Worm (Caenorhabditis elegans): Measurements from ENCODE around the gene fat-2.

fat-2 gene

DNA sequence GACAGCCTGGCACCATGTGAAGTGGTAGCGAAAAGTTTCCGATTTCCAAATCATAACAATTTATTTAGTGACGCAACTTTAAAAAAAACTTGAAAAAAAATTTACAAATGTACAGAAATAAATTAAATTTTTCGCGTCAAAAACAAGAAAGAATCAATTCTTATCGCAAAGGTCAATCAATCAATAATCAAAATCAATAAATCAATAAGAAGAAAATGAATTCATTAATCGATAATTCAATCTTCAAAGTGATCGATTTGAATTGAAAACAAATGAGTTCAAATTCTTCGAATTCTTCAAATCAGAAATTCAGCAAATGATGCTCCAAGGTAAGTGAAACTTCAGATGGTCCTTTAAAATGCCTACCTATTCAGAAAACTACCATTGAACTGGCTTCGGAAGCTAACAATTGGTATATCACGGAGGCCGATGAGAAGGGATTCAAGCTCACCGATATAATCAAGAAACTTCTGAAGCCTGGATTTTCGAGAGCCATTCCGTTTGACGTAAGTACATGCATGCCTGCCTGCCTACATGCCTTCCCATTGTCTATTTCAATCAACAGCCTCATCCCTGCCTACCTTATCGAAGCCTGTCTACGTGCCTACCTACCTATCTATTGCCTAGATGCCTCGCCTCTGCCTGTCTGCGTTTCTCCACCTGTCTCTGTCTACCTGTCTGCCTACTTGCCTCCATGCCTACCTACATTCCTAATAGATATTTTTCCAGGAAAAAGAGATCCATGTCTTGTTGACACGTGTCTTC, 3.6 kb upstream of the fat-2 start:
- TF ChIP-seq unc-62 (GFP tag; optimal IDR thresholded peaks at IDR 0.05), result no peak

DNA sequence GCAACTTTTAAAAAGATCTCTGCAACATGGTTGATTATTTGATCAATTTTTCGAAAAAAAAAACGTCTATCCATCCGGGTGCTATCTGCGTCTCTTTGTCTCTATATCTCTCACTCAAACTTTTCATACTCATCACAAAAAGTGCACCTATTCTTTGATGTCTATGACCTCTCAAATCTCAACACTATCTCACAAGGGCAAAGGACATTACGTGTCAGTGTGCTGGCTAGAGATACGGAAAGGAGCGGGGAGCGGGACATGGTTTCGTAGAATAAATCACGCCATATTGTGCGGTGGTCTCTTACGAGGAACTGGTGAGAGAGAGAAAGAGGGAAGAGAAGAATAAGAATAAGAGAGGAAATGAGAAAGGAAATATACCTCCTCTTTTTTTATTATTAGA, 1.2 kb upstream of the fat-2 start:
- TF ChIP-seq unc-62 (GFP tag; optimal IDR thresholded peaks at IDR 0.05), result no peak

DNA sequence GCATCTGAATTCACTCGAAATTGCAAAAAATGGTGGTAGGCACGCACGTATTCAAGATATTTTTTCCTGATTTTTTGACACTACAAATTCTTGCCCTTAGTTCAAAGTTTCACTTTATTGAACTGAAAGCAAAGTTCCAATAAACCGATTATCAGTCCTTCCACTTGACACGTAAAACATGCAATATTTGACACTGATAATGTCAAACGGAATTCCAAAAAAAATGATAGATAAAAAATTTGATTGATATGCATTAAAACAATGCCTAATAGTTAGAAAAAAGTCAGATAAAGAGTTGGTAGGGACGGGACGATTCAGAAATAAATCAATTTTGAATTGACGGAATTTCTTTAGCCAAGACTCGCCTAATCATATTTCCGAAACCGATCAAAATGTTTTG, 3.4 kb downstream of the fat-2 start:
- no peak for TF ChIP-seq unc-62 (GFP tag; optimal IDR thresholded peaks at IDR 0.05)

DNA sequence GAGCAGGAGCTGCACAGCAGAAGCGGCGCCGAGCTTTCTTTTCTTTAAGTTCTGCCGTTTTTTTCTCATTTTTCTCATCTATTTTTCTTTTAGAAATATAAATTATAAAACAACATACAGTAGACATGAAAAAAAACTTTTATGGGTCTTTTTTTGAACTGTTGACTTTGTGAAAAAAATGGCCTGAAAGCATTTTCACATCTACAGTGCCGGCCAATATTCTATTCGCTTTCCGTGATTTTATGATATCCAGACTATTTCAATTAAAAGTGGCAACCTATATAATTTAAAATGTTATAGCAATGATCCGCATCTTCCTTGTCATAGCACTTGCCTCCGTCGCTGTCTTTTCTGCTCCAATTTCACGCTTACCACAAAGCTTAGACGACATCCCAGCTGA, 4.4 kb downstream of the fat-2 start, which contains the start of gene far-6:
Gene far-6, plus strand, starts transcription at position 301 of the 400 bp plus-strand sequence.
- no peak for TF ChIP-seq unc-62 (GFP tag; optimal IDR thresholded peaks at IDR 0.05)

DNA sequence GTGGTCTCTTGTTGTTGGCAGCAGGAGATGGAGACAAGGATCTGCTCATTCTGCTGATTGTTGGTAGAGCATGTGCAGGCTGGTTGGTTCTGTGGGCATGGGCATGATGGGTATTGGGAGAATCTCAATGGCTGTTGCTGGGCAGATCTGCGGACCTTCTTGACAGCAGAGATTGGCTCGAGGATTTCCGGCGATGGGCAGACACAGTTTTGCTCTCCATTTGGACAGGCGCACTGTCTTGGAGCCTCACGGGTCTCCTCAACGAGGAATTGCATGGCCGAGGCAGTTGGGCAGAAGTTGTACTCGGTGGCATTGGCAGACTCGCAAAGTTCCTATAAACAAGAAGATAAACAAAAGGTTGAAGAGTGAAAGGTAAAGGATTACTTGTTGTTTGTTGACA, 6.9 kb downstream of the fat-2 start:
- no peak for TF ChIP-seq unc-62 (GFP tag; optimal IDR thresholded peaks at IDR 0.05)

DNA sequence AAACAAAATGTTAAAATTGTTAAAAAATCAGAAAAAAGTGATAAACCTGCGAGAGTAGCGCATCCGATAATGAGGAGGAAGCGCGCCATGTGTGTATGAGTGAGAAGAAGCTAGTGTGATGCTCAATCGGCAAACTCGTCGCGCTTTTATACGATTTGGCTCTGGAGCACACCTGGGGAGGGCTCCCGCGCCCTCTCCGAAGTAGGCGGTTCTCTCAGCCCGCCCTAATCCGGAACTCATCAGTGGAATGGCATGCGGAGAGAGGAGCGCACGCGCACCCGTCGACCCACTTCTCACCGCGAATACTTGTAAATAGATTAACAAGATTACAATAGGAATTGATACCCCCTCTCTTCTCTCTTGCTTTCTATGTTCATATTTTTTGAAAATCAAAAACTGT, 7.6 kb downstream of the fat-2 start, which contains the start of gene pqn-74:
Gene pqn-74, minus strand, starts transcription at position 122 of the 400 bp plus-strand sequence.
- TF ChIP-seq unc-62 (GFP tag; optimal IDR thresholded peaks at IDR 0.05), result no peak

DNA sequence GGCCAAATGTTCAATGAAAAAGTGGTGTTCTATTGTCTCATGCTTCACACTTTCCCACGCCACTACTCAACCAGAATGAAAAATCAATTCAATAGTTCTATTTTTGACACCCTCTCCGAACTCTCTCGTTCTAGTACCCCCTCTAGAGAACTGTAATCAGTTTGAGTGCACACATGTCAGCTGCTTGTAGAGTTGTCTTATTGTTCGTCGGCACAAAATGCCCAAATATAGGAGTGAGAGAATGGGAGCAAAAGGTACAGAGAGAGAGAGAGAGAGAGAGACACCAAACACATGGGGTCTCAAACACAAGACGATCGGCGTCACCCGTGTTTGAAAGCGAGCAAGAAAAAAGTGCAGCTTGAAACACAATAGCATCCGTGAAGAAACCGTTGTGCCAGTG, 10.6 kb downstream of the fat-2 start:
- TF ChIP-seq unc-62 (GFP tag; optimal IDR thresholded peaks at IDR 0.05), result no peak

DNA sequence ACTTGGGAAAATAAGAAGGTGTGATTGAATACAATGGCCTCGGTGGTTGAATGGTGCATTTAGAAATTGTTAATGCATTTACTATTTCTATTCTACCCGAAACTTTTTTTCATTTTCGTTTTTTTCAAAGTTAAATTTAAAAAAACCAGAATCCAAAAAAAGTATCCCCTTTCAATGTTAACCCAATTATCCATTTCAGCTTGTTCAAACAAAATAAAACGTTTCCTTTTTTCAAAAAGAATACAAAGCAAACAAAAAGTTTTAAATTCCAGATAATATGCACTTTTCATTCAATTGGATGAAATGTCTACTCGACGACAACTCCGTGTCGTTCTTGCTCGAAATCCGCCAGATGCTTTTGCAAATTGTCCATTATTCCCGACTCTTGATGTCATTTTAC, 18.9 kb downstream of the fat-2 start, which contains the start of gene W02A2.5:
Gene W02A2.5, plus strand, starts transcription at position 301 of the 400 bp plus-strand sequence.
- no peak for TF ChIP-seq unc-62 (GFP tag; optimal IDR thresholded peaks at IDR 0.05)

DNA sequence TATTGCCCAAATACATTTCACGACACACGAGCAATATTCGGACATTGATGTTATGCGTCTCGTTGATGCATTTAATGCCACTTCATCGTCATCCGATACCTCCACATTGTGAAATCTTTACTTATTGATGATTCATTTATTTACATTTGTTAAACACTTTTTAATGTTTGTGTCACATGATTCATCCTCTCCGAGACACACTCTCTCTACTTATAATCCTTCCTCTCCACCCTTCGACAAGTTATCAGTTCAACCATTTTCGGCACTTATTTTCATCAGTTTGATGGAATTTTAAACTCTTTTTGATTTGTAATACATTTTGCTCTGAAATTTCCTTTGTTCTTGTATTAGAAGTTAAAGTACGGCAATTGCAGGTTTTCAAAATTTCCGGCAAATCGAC, 22.4 kb downstream of the fat-2 start:
- no peak for TF ChIP-seq unc-62 (GFP tag; optimal IDR thresholded peaks at IDR 0.05)

DNA sequence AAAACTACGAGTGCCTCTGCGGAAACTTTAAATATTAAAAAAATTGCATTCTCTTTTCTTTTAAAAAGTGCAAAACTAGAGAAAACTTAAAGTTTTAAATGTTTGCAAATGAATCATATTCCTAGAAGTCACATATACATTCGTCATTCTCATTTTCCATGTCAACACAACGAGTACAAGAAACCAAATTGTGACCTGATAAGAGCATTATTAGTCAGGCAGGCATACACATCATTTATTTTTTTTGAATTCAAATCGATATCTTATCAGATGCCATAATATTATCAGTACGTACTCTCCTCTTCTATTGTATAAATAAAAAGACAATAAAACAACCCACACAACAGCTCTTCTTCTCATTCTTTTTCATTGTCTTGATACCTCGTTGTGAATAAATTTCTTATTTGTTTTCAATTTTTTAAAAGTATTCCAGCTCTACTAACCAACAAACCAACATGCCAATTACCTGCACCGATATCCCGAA, 23.6 kb downstream of the fat-2 start, which contains the start of gene W02A2.9:
Gene W02A2.9, plus strand, starts transcription at position 434 of the 484 bp plus-strand sequence.
- TF ChIP-seq unc-62 (GFP tag; optimal IDR thresholded peaks at IDR 0.05), result no peak

DNA sequence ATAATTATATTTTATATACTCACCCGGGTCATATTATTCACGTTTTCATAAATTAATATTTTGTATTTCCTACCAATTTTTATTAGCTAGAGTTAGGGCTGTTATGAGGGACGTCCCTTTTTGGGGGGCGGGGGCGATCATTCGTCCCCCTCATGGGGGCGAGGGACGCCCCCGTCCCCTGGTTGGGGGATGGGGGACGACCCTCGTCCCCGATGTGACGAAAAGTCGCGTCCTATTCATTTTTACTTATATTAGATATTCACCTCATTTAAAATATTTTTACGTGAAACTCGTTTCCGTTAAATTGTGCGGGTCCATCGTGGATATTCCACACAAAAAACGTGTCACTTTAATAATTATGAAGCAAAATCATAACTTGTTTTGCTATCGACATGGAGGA, 24.9 kb downstream of the fat-2 start, which contains the start of gene W02A2.12:
Gene W02A2.12, minus strand, starts transcription at position 240 of the 400 bp plus-strand sequence.
- TF ChIP-seq unc-62 (GFP tag; optimal IDR thresholded peaks at IDR 0.05), result no peak

DNA sequence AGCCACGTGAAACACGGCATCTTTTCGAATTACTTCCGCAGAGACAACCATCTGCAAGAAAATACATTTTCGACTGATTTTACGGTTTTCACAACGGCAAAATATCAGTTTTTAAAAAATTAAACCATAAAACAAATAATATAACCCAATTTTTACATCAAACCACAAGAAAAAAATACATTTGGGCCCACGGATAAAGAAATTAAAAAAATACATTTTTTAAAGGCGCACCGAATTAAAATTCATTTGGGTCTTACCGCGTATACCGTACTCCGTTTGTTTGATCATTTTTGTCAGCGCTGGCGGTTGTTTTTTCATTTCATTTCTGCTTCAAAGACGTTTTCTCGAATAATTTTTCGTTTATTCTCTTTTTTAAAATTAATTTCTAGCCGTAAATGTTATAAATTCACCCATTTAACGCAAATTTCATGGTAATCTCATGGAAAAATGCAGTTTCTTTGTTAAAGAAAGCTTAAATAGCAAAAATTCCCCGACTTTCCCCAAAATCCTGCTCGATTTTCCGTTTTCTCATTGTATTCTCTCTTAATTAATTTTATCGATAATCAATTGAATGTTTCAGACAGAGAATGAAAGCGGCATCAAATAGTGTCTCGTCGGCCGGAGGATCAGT, 29.6 kb downstream of the fat-2 start, which contains the start of the genes rec-8 and mex-5:
Gene rec-8, minus strand, starts transcription at position 51 of the 631 bp plus-strand sequence.
Gene mex-5, plus strand, starts transcription at position 581 of the 631 bp plus-strand sequence.
- no peak for TF ChIP-seq unc-62 (GFP tag; optimal IDR thresholded peaks at IDR 0.05)

DNA sequence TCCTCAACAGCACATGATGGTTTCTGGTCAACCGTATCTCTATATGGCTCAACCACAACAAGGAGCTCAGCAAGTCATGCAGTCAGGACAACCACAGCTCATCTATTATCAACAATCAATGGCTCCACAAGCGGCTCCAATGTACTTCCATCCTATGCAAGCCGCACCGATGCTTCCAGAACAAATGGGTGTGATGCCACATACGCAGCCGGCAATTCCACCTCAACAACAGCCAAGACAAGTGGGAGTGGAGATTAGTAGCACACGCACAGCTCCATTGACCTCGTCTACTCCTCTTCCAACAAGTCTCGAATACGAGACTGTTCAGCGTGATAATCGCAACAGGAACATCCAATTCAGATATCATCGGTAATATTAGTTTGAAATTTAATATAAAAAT, 30.4 kb downstream of the fat-2 start:
- no peak for TF ChIP-seq unc-62 (GFP tag; optimal IDR thresholded peaks at IDR 0.05)

DNA sequence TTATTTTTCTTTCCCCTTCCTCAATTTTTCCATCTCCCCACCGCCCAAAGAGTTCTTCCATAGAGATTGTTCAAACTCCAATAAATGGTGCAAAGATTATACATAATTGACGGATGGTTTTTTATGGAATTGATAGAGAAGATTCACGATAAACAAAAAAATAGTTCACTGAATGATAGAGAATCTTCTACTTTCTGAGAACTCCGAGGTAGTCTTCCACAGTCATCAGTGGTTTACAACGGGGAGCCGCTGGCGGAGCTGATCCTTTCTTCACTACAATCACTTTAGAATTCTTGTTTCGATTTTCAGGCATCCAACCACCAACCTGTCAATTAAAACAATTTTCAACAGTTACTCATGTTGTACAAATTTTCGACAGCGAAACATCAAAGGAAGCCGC, 32.3 kb downstream of the fat-2 start:
- no peak for TF ChIP-seq unc-62 (GFP tag; optimal IDR thresholded peaks at IDR 0.05)

DNA sequence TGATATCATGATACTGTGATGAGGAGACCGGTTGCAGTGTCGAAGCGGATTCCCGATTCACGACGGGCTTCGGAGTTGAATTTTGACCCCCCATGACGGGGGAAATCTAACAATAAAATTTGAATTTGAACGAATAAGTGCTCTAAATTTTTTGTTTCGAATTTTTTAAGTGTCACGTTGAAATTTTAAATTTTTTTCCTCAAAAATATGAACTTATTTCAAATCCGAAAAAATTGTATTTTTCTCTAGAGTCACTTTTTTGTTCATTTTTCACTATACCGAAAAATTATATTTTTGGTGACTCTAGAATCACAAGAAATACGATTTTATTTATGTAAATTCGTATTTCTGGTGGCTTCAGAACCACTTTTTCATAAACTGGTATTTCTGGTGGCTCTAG, 34.8 kb downstream of the fat-2 start, which contains the start of gene W02A2.8:
Gene W02A2.8, minus strand, starts transcription at position 101 of the 400 bp plus-strand sequence.
- no peak for TF ChIP-seq unc-62 (GFP tag; optimal IDR thresholded peaks at IDR 0.05)

DNA sequence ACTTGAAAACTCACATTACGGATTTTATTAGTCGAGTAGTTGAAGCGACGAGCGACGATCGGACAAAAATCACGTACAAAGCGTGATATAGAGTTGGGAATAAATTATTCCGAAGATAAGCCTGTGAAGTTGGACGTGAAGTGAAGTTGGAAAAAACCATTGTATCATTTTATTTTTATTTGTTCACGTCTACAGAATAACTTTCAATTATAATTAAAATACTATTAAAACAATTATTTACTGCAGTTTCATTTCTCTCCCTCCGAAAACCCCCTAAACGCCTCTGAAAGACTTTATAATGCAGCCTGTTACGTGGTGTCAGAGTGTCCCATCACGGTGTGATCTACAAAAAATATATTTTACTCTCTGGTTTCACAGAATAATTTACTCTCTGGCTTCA, 36.5 kb downstream of the fat-2 start, which contains the start of gene Y62E10A.3:
Gene Y62E10A.3, minus strand, starts transcription at position 101 of the 400 bp plus-strand sequence.
- no peak for TF ChIP-seq unc-62 (GFP tag; optimal IDR thresholded peaks at IDR 0.05)

Measured in whole organism, dauer.